Worm (Caenorhabditis elegans): Measurements from ENCODE around the gene ant-1.1.

DNA sequence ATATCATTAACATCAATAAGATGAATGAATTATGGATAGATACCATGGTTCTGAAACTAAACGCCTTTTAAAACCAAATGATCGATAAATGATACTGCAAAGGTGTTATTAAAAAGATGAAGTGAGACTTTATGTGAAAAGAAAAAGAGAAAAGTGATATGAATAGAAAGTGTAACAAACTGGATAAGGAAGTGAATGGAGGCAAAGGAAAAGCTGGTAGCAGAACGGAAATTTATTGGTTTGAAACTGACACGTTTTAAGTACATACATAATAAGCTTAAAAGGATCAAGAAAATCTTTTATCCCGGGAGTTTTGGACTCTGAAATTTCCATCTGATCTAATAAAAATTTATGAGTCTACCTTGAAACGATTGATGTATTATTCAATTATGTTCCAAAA, 33.3 kb upstream of the ant-1.1 start, which contains the start of gene bli-5:
- TF ChIP-seq snpc-4 (tag; optimal IDR thresholded peaks at IDR 0.05) (no peak), nhr-76 (tag; optimal IDR thresholded peaks at IDR 0.05) (no peak), ztf-4 (tag; optimal IDR thresholded peaks at IDR 0.05) (no peak), fos-1 (tag; optimal IDR thresholded peaks at IDR 0.05) (no peak), pax-3 (tag; optimal IDR thresholded peaks at IDR 0.05) (no peak), nhr-84 (tag; optimal IDR thresholded peaks at IDR 0.05) (no peak), pqm-1 (tag; optimal IDR thresholded peaks at IDR 0.05) (no peak)
